Fruit fly (Drosophila melanogaster) whole organism, embryonic: ENCODE results near the gene GIIIspla2.
A peak's percentile ranks its signal among the peaks of the same experiment; 100 is the strongest.

Experiments
- Abd-B ChIP-seq: fragments of 200-800 bp; sonication (Bioruptor generic); optimal IDR thresholded peaks from 2 replicates; lab custom pipeline; 2018; ENCODE audit warnings: missing biosample characterization, mild to moderate bottlenecking, missing genetic modification characterization, moderate library complexity
- CG10209 ChIP-seq: fragments of 200-800 bp; sonication (Bioruptor generic); optimal IDR thresholded peaks from 3 replicates; lab custom pipeline; 2017; ENCODE audit warnings: missing biosample characterization, mild to moderate bottlenecking, missing genetic modification characterization, missing genetic modification reagents
- CG10321 ChIP-seq: fragments of 200-800 bp; sonication (Bioruptor generic); IDR thresholded peaks from 2 replicates; pipeline ENCODE4 v1.3.6; 2022; ENCODE audit warnings: missing biosample characterization, missing genetic modification characterization
- CG10366 ChIP-seq: fragments of 200-800 bp; sonication (Bioruptor generic); IDR thresholded peaks from 2 replicates; pipeline ENCODE4 v1.3.6; 2022; ENCODE audit warnings: missing biosample characterization, missing genetic modification characterization
- CG10565 ChIP-seq: fragments of 200-800 bp; sonication (Bioruptor generic); optimal IDR thresholded peaks from 3 replicates; lab custom pipeline; 2016; ENCODE audit warnings: missing biosample characterization, mild to moderate bottlenecking, missing genetic modification characterization
- CG11398 ChIP-seq: fragments of 200-800 bp; sonication (Bioruptor generic); optimal IDR thresholded peaks from 2 replicates; lab custom pipeline; 2016; ENCODE audit warnings: missing biosample characterization, missing genetic modification characterization
- CG11504 ChIP-seq: fragments of 200-800 bp; sonication (Bioruptor generic); optimal IDR thresholded peaks from 3 replicates; lab custom pipeline; 2019; ENCODE audit warnings: missing biosample characterization, mild to moderate bottlenecking, missing genetic modification characterization, moderate library complexity
- CG11696 ChIP-seq: fragments of 200-800 bp; sonication (Bioruptor generic); IDR thresholded peaks from 2 replicates; pipeline ENCODE4 v1.3.6; 2022; ENCODE audit warnings: missing biosample characterization, missing genetic modification characterization
- CG12299 ChIP-seq: fragments of 200-800 bp; sonication (Bioruptor generic); optimal IDR thresholded peaks from 2 replicates; lab custom pipeline; 2018; ENCODE audit warnings: missing biosample characterization, mild to moderate bottlenecking, missing genetic modification characterization
- CG13287 ChIP-seq: fragments of 200-800 bp; sonication (Bioruptor generic); IDR thresholded peaks from 2 replicates; pipeline ENCODE4 v1.3.6; 2022; ENCODE audit warnings: missing biosample characterization, missing genetic modification characterization; ENCODE audit not compliant: partially characterized antibody
- CG14667 ChIP-seq: fragments of 200-800 bp; sonication (Bioruptor generic); IDR thresholded peaks from 2 replicates; pipeline ENCODE4 v1.3.6; 2022; ENCODE audit warnings: missing biosample characterization, missing genetic modification characterization
- CG16779 ChIP-seq: fragments of 200-800 bp; sonication (Bioruptor generic); IDR thresholded peaks from 2 replicates; pipeline ENCODE4 v1.3.6; 2022; ENCODE audit warnings: missing biosample characterization, missing genetic modification characterization
- CG16815 ChIP-seq: fragments of 200-800 bp; sonication (Bioruptor generic); optimal IDR thresholded peaks from 3 replicates; lab custom pipeline; 2017; ENCODE audit warnings: missing biosample characterization, mild to moderate bottlenecking, missing genetic modification characterization
- CG17186 ChIP-seq: fragments of 200-800 bp; sonication (Bioruptor generic); optimal IDR thresholded peaks from 3 replicates; lab custom pipeline; 2017; ENCODE audit warnings: missing biosample characterization, missing genetic modification reagents, missing genetic modification characterization
- CG17361 ChIP-seq: fragments of 200-800 bp; sonication (Bioruptor generic); IDR thresholded peaks from 3 replicates; pipeline ENCODE4 v1.3.6; 2022; ENCODE audit warnings: missing biosample characterization, missing genetic modification characterization
- CG17829 ChIP-seq: fragments of 200-800 bp; optimal IDR thresholded peaks from 2 replicates; lab custom pipeline; 2019; ENCODE audit warnings: missing biosample characterization, mild to moderate bottlenecking, missing genetic modification characterization, moderate library complexity
- CG1792 ChIP-seq: fragments of 200-800 bp; sonication (Bioruptor generic); optimal IDR thresholded peaks from 2 replicates; lab custom pipeline; 2016; ENCODE audit warnings: missing biosample characterization, missing genetic modification characterization
- CG18619 ChIP-seq: fragments of 200-800 bp; sonication (Bioruptor generic); optimal IDR thresholded peaks from 3 replicates; lab custom pipeline; 2017; ENCODE audit warnings: missing biosample characterization, mild to moderate bottlenecking, missing genetic modification characterization
- CG33213 ChIP-seq: fragments of 200-800 bp; sonication (Bioruptor generic); optimal IDR thresholded peaks from 3 replicates; lab custom pipeline; 2016; ENCODE audit warnings: missing biosample characterization, missing genetic modification characterization
- CG34376 ChIP-seq: fragments of 200-800 bp; sonication (Bioruptor generic); optimal IDR thresholded peaks from 2 replicates; lab custom pipeline; 2018; ENCODE audit warnings: missing biosample characterization, mild to moderate bottlenecking, missing genetic modification characterization
- CG3726 ChIP-seq: fragments of 200-800 bp; sonication (Bioruptor generic); IDR thresholded peaks from 3 replicates; pipeline ENCODE4, ENCODE4 v1.3.6; 2022; ENCODE audit warnings: missing biosample characterization, missing genetic modification characterization
- CG3838 ChIP-seq: fragments of 200-800 bp; sonication (Bioruptor generic); optimal IDR thresholded peaks from 3 replicates; lab custom pipeline; 2016; ENCODE audit warnings: missing biosample characterization, missing genetic modification characterization
- CG4282 ChIP-seq: fragments of 200-800 bp; sonication (Bioruptor generic); optimal IDR thresholded peaks from 2 replicates; lab custom pipeline; 2016; ENCODE audit warnings: missing biosample characterization, missing genetic modification characterization
- CG5180 ChIP-seq: fragments of 200-800 bp; sonication (Bioruptor generic); optimal IDR thresholded peaks from 3 replicates; lab custom pipeline; 2017; ENCODE audit warnings: missing biosample characterization, missing genetic modification characterization, mild to moderate bottlenecking, moderate library complexity, missing genetic modification reagents
- CG6654 ChIP-seq: fragments of 200-800 bp; sonication (Bioruptor generic); optimal IDR thresholded peaks from 2 replicates; lab custom pipeline; 2017; ENCODE audit warnings: missing biosample characterization, mild to moderate bottlenecking, missing genetic modification characterization
- CG6854 ChIP-seq: fragments of 200-800 bp; sonication (Bioruptor generic); optimal IDR thresholded peaks from 3 replicates; lab custom pipeline; 2017; ENCODE audit warnings: missing biosample characterization, mild to moderate bottlenecking, missing genetic modification characterization
- CG8944 ChIP-seq: fragments of 200-800 bp; sonication (Bioruptor generic); optimal IDR thresholded peaks from 3 replicates; lab custom pipeline; 2016; ENCODE audit warnings: missing biosample characterization, missing genetic modification characterization
- Camta ChIP-seq: fragments of 200-800 bp; sonication (Bioruptor generic); optimal IDR thresholded peaks from 2 replicates; lab custom pipeline; 2016; ENCODE audit warnings: missing biosample characterization, missing genetic modification characterization
- D19B ChIP-seq: fragments of 200-800 bp; sonication (Bioruptor generic); optimal IDR thresholded peaks from 2 replicates; lab custom pipeline; 2017; ENCODE audit warnings: missing biosample characterization, mild to moderate bottlenecking, missing genetic modification characterization
- E2f2 ChIP-seq: fragments of 200-800 bp; sonication (Bioruptor generic); IDR thresholded peaks from 2 replicates; pipeline ENCODE4 v1.3.6; 2022; ENCODE audit warnings: missing biosample characterization, missing genetic modification characterization
- Fer3 ChIP-seq: fragments of 200-800 bp; sonication (Bioruptor generic); optimal IDR thresholded peaks from 2 replicates; lab custom pipeline; 2018; ENCODE audit warnings: missing biosample characterization, mild to moderate bottlenecking, missing genetic modification characterization, moderate library complexity
- Gsc ChIP-seq: fragments of 200-800 bp; sonication (Bioruptor generic); IDR thresholded peaks from 2 replicates; pipeline ENCODE4 v1.3.6; 2022; ENCODE audit warnings: missing biosample characterization, missing genetic modification characterization
- HLH3B ChIP-seq: fragments of 200-800 bp; sonication (Bioruptor generic); IDR thresholded peaks from 2 replicates; pipeline ENCODE4 v1.3.6; 2022; ENCODE audit warnings: missing biosample characterization, missing genetic modification characterization
- Hr51 ChIP-seq, 2 experiments: fragments of 200-800 bp; sonication (Bioruptor generic); optimal IDR thresholded peaks; 2 replicates in 1 of 2; 3 replicates in 1 of 2; lab custom pipeline; 2016 to 2018; ENCODE audit warnings: missing biosample characterization in 2 of 2, missing genetic modification characterization in 2 of 2, mild to moderate bottlenecking in 1 of 2, moderate library complexity in 1 of 2
- Ptx1 ChIP-seq: fragments of 200-800 bp; sonication (Bioruptor generic); IDR thresholded peaks from 2 replicates; pipeline ENCODE4 v1.3.6; 2022; ENCODE audit warnings: missing biosample characterization, missing genetic modification characterization
- Side ChIP-seq: fragments of 200-800 bp; sonication (Bioruptor generic); optimal IDR thresholded peaks from 2 replicates; lab custom pipeline; 2016; ENCODE audit warnings: missing biosample characterization, missing genetic modification characterization
- bab2 ChIP-seq: fragments of 200-800 bp; sonication (Bioruptor generic); optimal IDR thresholded peaks from 2 replicates; lab custom pipeline; 2016; ENCODE audit warnings: missing biosample characterization, missing genetic modification characterization
- bbx ChIP-seq: fragments of 200-800 bp; sonication (Bioruptor generic); IDR thresholded peaks from 2 replicates; pipeline ENCODE4 v1.3.6; 2022; ENCODE audit warnings: missing biosample characterization, missing genetic modification characterization; ENCODE audit not compliant: partially characterized antibody
- eve ChIP-seq, 2 experiments: fragments of >200 bp; optimal IDR thresholded peaks; 2 replicates each; lab custom pipeline; 2017; ENCODE audit warnings: missing biosample characterization in 2 of 2, missing genetic modification characterization in 2 of 2
- ewg ChIP-seq: fragments of 200-800 bp; sonication (Bioruptor generic); optimal IDR thresholded peaks from 3 replicates; lab custom pipeline; 2017; ENCODE audit warnings: mild to moderate bottlenecking, missing biosample characterization, missing genetic modification reagents, missing genetic modification characterization
- eyg ChIP-seq: fragments of 200-800 bp; sonication (Bioruptor generic); optimal IDR thresholded peaks from 3 replicates; lab custom pipeline; 2016; ENCODE audit warnings: missing biosample characterization, missing genetic modification characterization
- her ChIP-seq: fragments of 200-800 bp; sonication (Bioruptor generic); optimal IDR thresholded peaks from 2 replicates; lab custom pipeline; 2016; ENCODE audit warnings: missing biosample characterization, missing genetic modification characterization
- lab ChIP-seq: fragments of 200-800 bp; sonication (Bioruptor generic); optimal IDR thresholded peaks from 3 replicates; lab custom pipeline; 2017; ENCODE audit warnings: missing biosample characterization, missing genetic modification characterization, mild to moderate bottlenecking, moderate library complexity, missing genetic modification reagents
- pfk ChIP-seq: fragments of 200-800 bp; sonication (Bioruptor generic); optimal IDR thresholded peaks from 2 replicates; lab custom pipeline; 2018; ENCODE audit warnings: missing biosample characterization, mild to moderate bottlenecking, missing genetic modification characterization, moderate library complexity
- repo ChIP-seq: fragments of 200-800 bp; sonication (Bioruptor generic); optimal IDR thresholded peaks from 2 replicates; lab custom pipeline; 2016; ENCODE audit warnings: missing biosample characterization, missing genetic modification characterization
- sim ChIP-seq: fragments of 200-800 bp; sonication (Bioruptor generic); IDR thresholded peaks from 2 replicates; pipeline ENCODE4 v1.3.6; 2022; ENCODE audit warnings: missing biosample characterization, missing genetic modification characterization
- tna ChIP-seq: fragments of 200-800 bp; sonication (Bioruptor generic); IDR thresholded peaks from 2 replicates; pipeline ENCODE4 v1.3.6; 2022; ENCODE audit warnings: missing biosample characterization, missing genetic modification characterization; ENCODE audit not compliant: partially characterized antibody
- unc-4 ChIP-seq: fragments of 200-800 bp; sonication (Bioruptor generic); IDR thresholded peaks from 2 replicates; pipeline ENCODE4 v1.3.6; 2022; ENCODE audit warnings: missing biosample characterization, missing genetic modification characterization; ENCODE audit not compliant: partially characterized antibody
- unpg ChIP-seq: fragments of 200-800 bp; sonication (Bioruptor generic); optimal IDR thresholded peaks from 3 replicates; lab custom pipeline; 2018; ENCODE audit warnings: missing biosample characterization, mild to moderate bottlenecking, missing genetic modification characterization, moderate library complexity
- vnd ChIP-seq: fragments of 200-800 bp; sonication (Bioruptor generic); IDR thresholded peaks from 3 replicates; pipeline ENCODE4 v1.3.6; 2022; ENCODE audit warnings: missing biosample characterization, missing genetic modification characterization; ENCODE audit not compliant: partially characterized antibody
- zfh2 ChIP-seq: fragments of 200-800 bp; sonication (Bioruptor generic); optimal IDR thresholded peaks from 2 replicates; lab custom pipeline; 2016; ENCODE audit warnings: missing biosample characterization, missing genetic modification characterization

The GIIIspla2 gene

dm6 chrX:8112715-8113114 is 44.7 kb upstream of the GIIIspla2 start (continued):
- TF ChIP-seq CG10209 (GFP tag; lab: Kevin White, UChicago) (peak; percentile 35), repo (GFP tag; lab: Kevin White, UChicago) (no peak), CG18619 (GFP tag; lab: Kevin White, UChicago) (peak; percentile 18), sim (GFP tag; lab: Robert Waterston, UW) (no peak), Gsc (GFP tag; lab: Robert Waterston, UW) (no peak), Hr51 (GFP tag; optimal IDR thresholded peaks at IDR 0.05; lab: Kevin White, UChicago) (peak in 1 of 2 experiments; percentile 42), CG6854 (no peak), CG10565 (GFP tag; lab: Kevin White, UChicago) (no peak), CG16779 (GFP tag; lab: Robert Waterston, UW) (no peak), Camta (GFP tag; lab: Kevin White, UChicago) (no peak), CG34376 (GFP tag; lab: Kevin White, UChicago) (peak; percentile 19), CG1792 (GFP tag; lab: Kevin White, UChicago) (no peak), CG11504 (tag; lab: Kevin White, UChicago) (peak; percentile 46), CG17829 (tag; lab: Kevin White, UChicago) (no peak), lab (GFP tag; lab: Kevin White, UChicago) (peak; percentile 69), CG4282 (GFP tag; lab: Kevin White, UChicago) (no peak), bbx (GFP tag; lab: Robert Waterston, UW) (no peak), unpg (peak; percentile 30), CG11398 (GFP tag; lab: Kevin White, UChicago) (no peak), CG3726 (no peak), eyg (no peak), pfk (GFP tag; lab: Kevin White, UChicago) (no peak), Side (GFP tag; lab: Kevin White, UChicago) (peak; percentile 8), CG33213 (GFP tag; lab: Kevin White, UChicago) (no peak), CG11696 (no peak), eve (GFP tag; optimal IDR thresholded peaks at IDR 0.05; lab: Kevin White, UChicago) (no peak), CG13287 (GFP tag; lab: Robert Waterston, UW) (no peak), CG3838 (GFP tag; lab: Kevin White, UChicago) (no peak), E2f2 (GFP tag; lab: Robert Waterston, UW) (no peak), CG5180 (GFP tag; lab: Kevin White, UChicago) (no peak), Abd-B (GFP tag; lab: Kevin White, UChicago) (peak; percentile 42), CG8944 (GFP tag; lab: Kevin White, UChicago) (no peak), zfh2 (GFP tag; lab: Kevin White, UChicago) (peak; percentile 3), HLH3B (no peak), CG12299 (no peak), CG10321 (GFP tag; lab: Robert Waterston, UW) (no peak), her (no peak), D19B (peak; percentile 37), ewg (no peak), unc-4 (GFP tag; lab: Robert Waterston, UW) (no peak), tna (GFP tag; lab: Robert Waterston, UW) (no peak), CG17361 (GFP tag; lab: Robert Waterston, UW) (no peak), Ptx1 (GFP tag; lab: Robert Waterston, UW) (peak; percentile 46; the same call in 1 of the 2 replicates), CG14667 (GFP tag; lab: Robert Waterston, UW) (no peak), bab2 (GFP tag; lab: Kevin White, UChicago) (peak; percentile 30), CG10366 (GFP tag; lab: Robert Waterston, UW) (peak; percentile 28; the same call in 1 of the 2 replicates), CG6654 (no peak), CG16815 (GFP tag; lab: Kevin White, UChicago) (no peak), vnd (GFP tag; lab: Robert Waterston, UW) (no peak), CG17186 (GFP tag; lab: Kevin White, UChicago) (no peak), Fer3 (tag; lab: Kevin White, UChicago) (peak; percentile 27)
